Worm (Caenorhabditis elegans) whole organism, L4 larva: ENCODE measurements around the gene fbxb-65.

Source experiments
- F49E8.2 ChIP-seq: sonication (generic microtip); optimal IDR thresholded peaks from 2 replicates; lab custom pipeline; 2016; ENCODE audit warnings: missing compliant biosample characterization, mild to moderate bottlenecking, missing genetic modification characterization, borderline replicate concordance
- Y75B8A.6 ChIP-seq: fragments of 200-800 bp; sonication (Bioruptor generic); IDR thresholded peaks from 2 replicates; pipeline ENCODE4 v1.3.6; 2022; ENCODE audit warnings: missing genetic modification reagents, missing genetic modification characterization, missing compliant biosample characterization
- ZK337.2 ChIP-seq: fragments of 200-800 bp; sonication (Bioruptor generic); IDR thresholded peaks from 2 replicates; pipeline ENCODE4 v1.3.6; 2022; ENCODE audit warnings: missing genetic modification reagents, missing genetic modification characterization, missing compliant biosample characterization
- aha-1 ChIP-seq: fragments of 150-350 bp; peaks from one replicate; lab custom pipeline; 2014; ENCODE audit warnings: missing biosample characterization, missing genetic modification characterization
- aly-2 ChIP-seq: sonication (generic microtip); optimal IDR thresholded peaks from 2 replicates; lab custom pipeline; 2018; ENCODE audit warnings: missing biosample characterization, missing genetic modification characterization
- attf-4 ChIP-seq: sonication (generic microtip); optimal IDR thresholded peaks from 3 replicates; lab custom pipeline; 2017; ENCODE audit warnings: missing biosample characterization, missing genetic modification characterization
- ceh-28 ChIP-seq: fragments of 150-350 bp; optimal IDR thresholded peaks from 2 replicates; lab custom pipeline; 2014; ENCODE audit warnings: missing biosample characterization, missing genetic modification reagents, missing genetic modification characterization
- ceh-32 ChIP-seq: sonication (generic microtip); optimal IDR thresholded peaks from 2 replicates; lab custom pipeline; 2016; ENCODE audit warnings: mild to moderate bottlenecking, missing genetic modification characterization, missing compliant biosample characterization; ENCODE audit not compliant: poor library complexity
- ceh-82 ChIP-seq: sonication (generic microtip); optimal IDR thresholded peaks from 2 replicates; lab custom pipeline; 2017; ENCODE audit warnings: missing biosample characterization, missing genetic modification characterization
- cey-2 ChIP-seq: sonication (generic microtip); optimal IDR thresholded peaks from 3 replicates; lab custom pipeline; 2017; ENCODE audit warnings: missing genetic modification characterization, mild to moderate bottlenecking, missing compliant biosample characterization, antibody characterized with exemption, borderline replicate concordance; ENCODE audit not compliant: insufficient read depth
- daf-19 ChIP-seq: fragments of 200-800 bp; sonication (Bioruptor generic); conservative IDR thresholded peaks from 2 replicates; pipeline ENCODE4 v1.3.6; 2022; ENCODE audit warnings: missing genetic modification characterization, missing compliant biosample characterization
- daf-8 ChIP-seq: fragments of 200-800 bp; sonication (Bioruptor generic); IDR thresholded peaks from 2 replicates; pipeline ENCODE4 v1.3.6; 2022; ENCODE audit warnings: missing genetic modification characterization, missing compliant biosample characterization
- dmd-9 ChIP-seq: fragments of 200-800 bp; sonication (Bioruptor generic); IDR thresholded peaks from 2 replicates; pipeline ENCODE4 v1.3.6; 2022; ENCODE audit warnings: missing genetic modification reagents, missing genetic modification characterization, missing compliant biosample characterization
- dve-1 ChIP-seq: sonication (generic microtip); optimal IDR thresholded peaks from 2 replicates; lab custom pipeline; 2017; ENCODE audit warnings: antibody characterized with exemption, mild to moderate bottlenecking, missing genetic modification characterization, missing compliant biosample characterization; ENCODE audit not compliant: insufficient read depth
- egl-43 ChIP-seq: fragments of 200-800 bp; sonication (Bioruptor generic); IDR thresholded peaks from 2 replicates; pipeline ENCODE4 v1.3.6; 2022; ENCODE audit warnings: missing genetic modification reagents, missing genetic modification characterization, missing compliant biosample characterization
- hif-1 ChIP-seq, 2 experiments: sonication (generic microtip); optimal IDR thresholded peaks; 2 replicates each; lab custom pipeline; 2016 to 2017; ENCODE audit warnings: missing compliant biosample characterization in 2 of 2, missing genetic modification characterization in 2 of 2, missing genetic modification reagents in 2 of 2, missing genotype in 2 of 2, mild to moderate bottlenecking in 1 of 2
- hlh-30 ChIP-seq: sonication (generic microtip); optimal IDR thresholded peaks from 2 replicates; lab custom pipeline; 2017; ENCODE audit warnings: antibody characterized with exemption, mild to moderate bottlenecking, missing genetic modification characterization, missing compliant biosample characterization; ENCODE audit not compliant: insufficient read depth
- lim-7 ChIP-seq: fragments of 200-800 bp; sonication (Bioruptor generic); IDR thresholded peaks from 2 replicates; pipeline ENCODE4 v1.3.6; 2022; ENCODE audit warnings: missing genetic modification characterization, missing compliant biosample characterization
- mep-1 ChIP-seq: fragments of 150-350 bp; sonication (generic microtip); optimal IDR thresholded peaks from 3 replicates; lab custom pipeline; 2014; ENCODE audit warnings: missing biosample characterization, missing genetic modification characterization
- nhr-111 ChIP-seq: fragments of 200-800 bp; sonication (Bioruptor generic); optimal IDR thresholded peaks from 2 replicates; lab custom pipeline; 2018; ENCODE audit warnings: mild to moderate bottlenecking, missing genetic modification characterization, missing compliant biosample characterization
- nhr-237 ChIP-seq: sonication (generic microtip); optimal IDR thresholded peaks from 2 replicates; lab custom pipeline; 2017; ENCODE audit warnings: missing biosample characterization, missing genetic modification characterization
- nhr-25 ChIP-seq: sonication (generic microtip); optimal IDR thresholded peaks from 2 replicates; lab custom pipeline; 2017; ENCODE audit warnings: missing genetic modification characterization, mild to moderate bottlenecking, missing compliant biosample characterization, antibody characterized with exemption, moderate library complexity, borderline replicate concordance; ENCODE audit not compliant: insufficient read depth
- php-3 ChIP-seq: fragments of 200-800 bp; sonication (Bioruptor generic); IDR thresholded peaks from 2 replicates; pipeline ENCODE4 v1.3.6; 2022; ENCODE audit warnings: missing genetic modification reagents, missing genetic modification characterization, missing compliant biosample characterization
- skn-1 ChIP-seq: fragments of 150-350 bp; optimal IDR thresholded peaks from 2 replicates; lab custom pipeline; 2014; ENCODE audit warnings: missing biosample characterization, missing genetic modification characterization
- snpc-1.2 ChIP-seq: fragments of 200-800 bp; sonication (Bioruptor generic); IDR thresholded peaks from 2 replicates; pipeline ENCODE4 v1.3.6; 2022; ENCODE audit warnings: missing genetic modification reagents, missing genetic modification characterization, missing compliant biosample characterization
- spr-3 ChIP-seq: fragments of 200-800 bp; sonication (Bioruptor generic); optimal IDR thresholded peaks from 2 replicates; lab custom pipeline; 2018; ENCODE audit warnings: mild to moderate bottlenecking, missing genetic modification characterization, missing compliant biosample characterization
- unc-130 ChIP-seq: sonication (generic microtip); optimal IDR thresholded peaks from 2 replicates; lab custom pipeline; 2016; ENCODE audit warnings: missing genetic modification reagents, missing genetic modification characterization, missing compliant biosample characterization
- unc-62 ChIP-seq, 3 experiments: fragments of 150-350 bp in 1 of 3; sonication (generic microtip); optimal IDR thresholded peaks in 2 of 3; peaks in 1 of 3; 1 replicate in 1 of 3; 2 replicates in 2 of 3; lab custom pipeline; 2014 to 2017; ENCODE audit warnings: missing biosample characterization in 3 of 3, missing genetic modification characterization in 3 of 3, missing genetic modification reagents in 3 of 3, missing genotype in 1 of 3
- zfp-3 ChIP-seq: fragments of 200-800 bp; sonication (Bioruptor generic); conservative IDR thresholded peaks from 2 replicates; pipeline ENCODE4 v1.3.6; 2022; ENCODE audit warnings: missing genetic modification reagents, missing genetic modification characterization, missing compliant biosample characterization
- zip-2 ChIP-seq: fragments of 150-350 bp; optimal IDR thresholded peaks from 2 replicates; lab custom pipeline; 2014; ENCODE audit warnings: missing biosample characterization, missing genetic modification characterization

The fbxb-65 gene

ce11 chrV:19329263-19329662 lies at the start of gene fbxb-65:
TSS of gene fbxb-65 (plus strand) at chrV:19329563.
- no peak for TF ChIP-seq ZK337.2
- peak in 1 of 2 experiments; percentile 13 for TF ChIP-seq unc-62 (GFP tag; optimal IDR thresholded peaks at IDR 0.05 in 1 of 2; lab: Kevin White, UChicago)
- no peak for TF ChIP-seq unc-62 (tag; optimal IDR thresholded peaks at IDR 0.05; lab: Kevin White, UChicago)
- no peak for TF ChIP-seq dmd-9 (GFP tag; lab: Robert Waterston, UW)
- no peak for TF ChIP-seq spr-3 (GFP tag; lab: Kevin White, UChicago)
- TF ChIP-seq php-3 (GFP tag; lab: Robert Waterston, UW), result no peak
- no peak for TF ChIP-seq ceh-82
- TF ChIP-seq zip-2 (tag; lab: Kevin White, UChicago), result no peak
- TF ChIP-seq dve-1 (tag; lab: Kevin White, UChicago), result no peak
- no peak for TF ChIP-seq attf-4 (tag; lab: Kevin White, UChicago)
- TF ChIP-seq, all 104 proteins: peak for 1

DNA sequence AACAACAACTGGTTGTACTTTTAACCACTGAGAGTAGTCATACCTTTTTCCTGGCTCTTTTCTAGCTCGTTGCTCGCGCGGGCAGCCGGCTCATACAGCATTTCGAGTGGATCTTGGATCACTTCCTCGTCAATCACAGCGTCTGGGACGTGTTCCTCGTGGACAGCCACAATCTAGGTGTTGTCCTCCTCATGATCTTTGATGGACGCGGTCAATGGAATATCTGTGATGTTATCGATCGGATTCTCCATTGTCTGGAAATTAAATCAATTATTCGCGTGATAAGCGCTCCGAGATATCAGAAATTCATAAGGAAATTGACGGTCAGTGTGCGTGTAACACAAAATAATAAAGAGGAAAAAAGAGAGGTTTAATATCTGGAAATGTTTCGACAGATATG lies 49.5 kb upstream of the fbxb-65 start, which contains the start of gene F21D9.8:
Gene F21D9.8, minus strand, starts transcription at position 101 of the 400 bp plus-strand sequence.
- TF ChIP-seq ceh-32, result no peak
- TF ChIP-seq spr-3 (GFP tag; lab: Kevin White, UChicago), result no peak
- no peak for TF ChIP-seq unc-130 (GFP tag; lab: Kevin White, UChicago)
- TF ChIP-seq lim-7 (GFP tag; lab: Robert Waterston, UW), result no peak
- no peak for TF ChIP-seq Y75B8A.6 (GFP tag; lab: Robert Waterston, UW)
- TF ChIP-seq aly-2 (tag; lab: Kevin White, UChicago), result no peak
- no peak for TF ChIP-seq ceh-28 (tag; lab: Kevin White, UChicago)
- TF ChIP-seq ZK337.2, result no peak
- no peak for TF ChIP-seq daf-8
- TF ChIP-seq nhr-25, result no peak

ce11 chrV:19282314-19282713 lies 47.0 kb upstream of the fbxb-65 start, which contains the start of gene fbxb-117:
TSS of gene fbxb-117 (plus strand) at chrV:19282614.
- TF ChIP-seq snpc-1.2 (GFP tag; lab: Robert Waterston, UW), result no peak
- no peak for TF ChIP-seq cey-2 (tag; lab: Kevin White, UChicago)
- TF ChIP-seq egl-43, result no peak
- TF ChIP-seq aha-1 (tag; lab: Kevin White, UChicago), result peak; percentile 75
- TF ChIP-seq skn-1 (tag; lab: Kevin White, UChicago), result no peak
- TF ChIP-seq nhr-111 (GFP tag; lab: Kevin White, UChicago), result no peak

DNA sequence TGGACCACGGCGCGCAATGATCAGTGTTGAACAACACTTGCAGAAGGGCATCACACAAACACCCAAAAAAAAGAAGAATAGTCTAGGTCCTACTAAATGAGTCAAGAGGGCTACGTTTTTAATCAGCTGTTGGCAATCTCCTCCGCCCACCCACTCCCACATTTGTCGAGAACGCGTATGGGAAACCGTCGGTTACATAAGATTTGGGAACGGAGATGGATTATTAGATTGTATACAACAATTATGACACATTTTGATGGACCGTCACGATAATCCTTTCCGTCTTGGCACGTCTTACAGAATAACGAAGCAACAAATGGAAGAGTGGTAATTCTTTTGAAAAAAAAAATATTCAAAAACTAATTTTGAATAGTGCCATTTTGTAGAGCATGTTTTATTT lies 43.4 kb upstream of the fbxb-65 start:
- peak in 1 of 2 experiments; percentile 21 for TF ChIP-seq unc-62 (GFP tag; optimal IDR thresholded peaks at IDR 0.05 in 1 of 2; lab: Kevin White, UChicago)
- TF ChIP-seq unc-62 (tag; optimal IDR thresholded peaks at IDR 0.05; lab: Kevin White, UChicago), result no peak
- no peak for TF ChIP-seq zfp-3 (GFP tag; lab: Robert Waterston, UW)

- peak in 1 of 2 experiments; percentile 71 for TF ChIP-seq unc-62 (GFP tag; optimal IDR thresholded peaks at IDR 0.05 in 1 of 2; lab: Kevin White, UChicago)
- no peak for TF ChIP-seq unc-62 (tag; optimal IDR thresholded peaks at IDR 0.05; lab: Kevin White, UChicago)
- TF ChIP-seq mep-1 (tag; lab: Kevin White, UChicago), result no peak
Observed at ce11 chrV:19288073-19288805, 41.1 kb upstream of the fbxb-65 start, which contains the start of the genes F55C9.3 and fbxb-57. TSS of gene F55C9.3 (minus strand) at chrV:19288173. TSS of gene fbxb-57 (plus strand) at chrV:19288755.

ce11 chrV:19293025-19293424 lies 36.3 kb upstream of the fbxb-65 start, which contains the start of gene F55C9.5:
TSS of gene F55C9.5 (minus strand) at chrV:19293125.
- no peak for TF ChIP-seq zfp-3 (GFP tag; lab: Robert Waterston, UW)
- no peak for TF ChIP-seq daf-19
- TF ChIP-seq nhr-237 (tag; lab: Kevin White, UChicago), result no peak
- no peak for TF ChIP-seq ceh-28 (tag; lab: Kevin White, UChicago)
- TF ChIP-seq F49E8.2 (tag; lab: Kevin White, UChicago), result no peak
- TF ChIP-seq ZK337.2, result no peak
- no peak for TF ChIP-seq hif-1 (tag; optimal IDR thresholded peaks at IDR 0.05; lab: Kevin White, UChicago)
- TF ChIP-seq dmd-9 (GFP tag; lab: Robert Waterston, UW), result no peak
- TF ChIP-seq hlh-30, result no peak
